Fruit fly (Drosophila melanogaster): Measurements from ENCODE around the gene CG32181.
A peak's percentile ranks its signal among the peaks of the same experiment; 100 is the strongest.

Gene CG32181

DNA sequence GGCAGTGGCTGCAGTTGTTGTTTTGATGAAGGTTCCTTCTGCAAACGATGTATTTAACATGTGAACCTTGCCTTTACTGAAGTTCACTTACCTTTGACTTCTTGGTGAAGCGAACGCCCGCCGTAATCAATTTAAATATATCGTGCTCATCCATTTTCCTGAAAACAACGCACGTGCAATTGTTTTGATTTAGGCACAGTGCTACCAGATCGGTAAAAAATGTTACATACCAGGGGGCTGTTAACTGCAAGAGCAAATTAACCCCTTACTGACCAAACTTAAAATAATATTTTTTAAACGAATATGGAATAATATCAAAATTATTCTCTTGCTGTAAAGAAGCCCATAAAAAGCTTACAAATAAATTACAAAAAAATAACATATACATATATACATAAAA lies 45.0 kb downstream of the CG32181 start, which contains the start of gene ais (continued):
- TF ChIP-seq CG30020 (tag; optimal IDR thresholded peaks at IDR 0.05): no peak
- TF ChIP-seq HHEX (GFP tag; optimal IDR thresholded peaks at IDR 0.05): no peak
- TF ChIP-seq ci (GFP tag; IDR thresholded peaks at IDR 0.05): peak; percentile 38; the same call in 1 of the 3 replicates
- TF ChIP-seq ap (GFP tag; IDR thresholded peaks at IDR 0.05): no peak
- no peak for TF ChIP-seq pan (optimal IDR thresholded peaks at IDR 0.05)
- no peak for TF ChIP-seq pan (GFP tag; optimal IDR thresholded peaks at IDR 0.05 in 1 of 2, IDR thresholded peaks at IDR 0.05 in 1 of 2)
- TF ChIP-seq Ravus (GFP tag; IDR thresholded peaks at IDR 0.05): no peak
- TF ChIP-seq pzg (GFP tag; optimal IDR thresholded peaks at IDR 0.05): peak; percentile 38
- peak; percentile 93 for TF ChIP-seq dm (GFP tag; optimal IDR thresholded peaks at IDR 0.05)
- TF ChIP-seq al (GFP tag; IDR thresholded peaks at IDR 0.05): no peak
- TF ChIP-seq MBD-R2 (GFP tag; IDR thresholded peaks at IDR 0.05): peak; percentile 53
- TF ChIP-seq CG30403 (GFP tag; optimal IDR thresholded peaks at IDR 0.05): peak; percentile 40
- TF ChIP-seq Pdp1 (GFP tag; optimal IDR thresholded peaks at IDR 0.05): peak in 1 of 2 experiments; percentile 21
- no peak for TF ChIP-seq CG17612 (GFP tag; IDR thresholded peaks at IDR 0.05)
- no peak for TF ChIP-seq CG2116 (GFP tag; optimal IDR thresholded peaks at IDR 0.05)
- no peak for TF ChIP-seq gro (GFP tag; optimal IDR thresholded peaks at IDR 0.05)
- peak; percentile 81 for TF ChIP-seq cwo (GFP tag; optimal IDR thresholded peaks at IDR 0.05)
- TF ChIP-seq CoRest (tag; optimal IDR thresholded peaks at IDR 0.05): peak; percentile 29
- TF ChIP-seq Dref (GFP tag; IDR thresholded peaks at IDR 0.05): no peak
- peak; percentile 11 for TF ChIP-seq Hmr (GFP tag; optimal IDR thresholded peaks at IDR 0.05)
- no peak for TF ChIP-seq CG16779 (GFP tag; IDR thresholded peaks at IDR 0.05)
- TF ChIP-seq ato (GFP tag; IDR thresholded peaks at IDR 0.05; ENCODE audit: partially characterized antibody): no peak
- no peak for TF ChIP-seq esg (GFP tag; conservative IDR thresholded peaks at IDR 0.05)
- TF ChIP-seq pros (GFP tag; optimal IDR thresholded peaks at IDR 0.05): no peak
- no peak for TF ChIP-seq tap (tag; optimal IDR thresholded peaks at IDR 0.05)
- no peak for TF ChIP-seq amos (GFP tag; IDR thresholded peaks at IDR 0.05; ENCODE audit: partially characterized antibody)
- TF ChIP-seq CG4820 (GFP tag; optimal IDR thresholded peaks at IDR 0.05): no peak
- no peak for TF ChIP-seq Dek (tag; optimal IDR thresholded peaks at IDR 0.05)
- peak; percentile 34 for TF ChIP-seq BEAF-32 (GFP tag; optimal IDR thresholded peaks at IDR 0.05)
- TF ChIP-seq Xbp1 (GFP tag; optimal IDR thresholded peaks at IDR 0.05): peak; percentile 34
- peak; percentile 45 for TF ChIP-seq sug (tag; optimal IDR thresholded peaks at IDR 0.05)
- TF ChIP-seq H2.0 (GFP tag; IDR thresholded peaks at IDR 0.05): no peak
- TF ChIP-seq CG7839 (tag; optimal IDR thresholded peaks at IDR 0.05): peak; percentile 14
- no peak for TF ChIP-seq CG1024 (GFP tag; IDR thresholded peaks at IDR 0.05)
- TF ChIP-seq twi (tag; optimal IDR thresholded peaks at IDR 0.05): no peak
- no peak for TF ChIP-seq Awh (GFP tag; IDR thresholded peaks at IDR 0.05)
- TF ChIP-seq CG4854 (GFP tag; optimal IDR thresholded peaks at IDR 0.05): no peak
- TF ChIP-seq CG14050 (GFP tag; IDR thresholded peaks at IDR 0.05): no peak
- peak; percentile 14 for TF ChIP-seq CG13775 (GFP tag; optimal IDR thresholded peaks at IDR 0.05)
- peak; percentile 11 for TF ChIP-seq zfh2 (GFP tag; optimal IDR thresholded peaks at IDR 0.05)
- TF ChIP-seq row (GFP tag; IDR thresholded peaks at IDR 0.05): peak; percentile 77
- no peak for TF ChIP-seq run (tag; optimal IDR thresholded peaks at IDR 0.05)
- no peak for TF ChIP-seq bab2 (GFP tag; optimal IDR thresholded peaks at IDR 0.05)
- TF ChIP-seq ara (GFP tag; IDR thresholded peaks at IDR 0.05): no peak
- TF ChIP-seq Lhr (GFP tag; optimal IDR thresholded peaks at IDR 0.05): peak; percentile 20
- no peak for TF ChIP-seq Deaf1 (tag; optimal IDR thresholded peaks at IDR 0.05)
- TF ChIP-seq tna (GFP tag; IDR thresholded peaks at IDR 0.05; ENCODE audit: partially characterized antibody): no peak; the same call in 1 of the 2 replicates
- TF ChIP-seq D19B (GFP tag; optimal IDR thresholded peaks at IDR 0.05): no peak
- TF ChIP-seq croc (GFP tag; conservative IDR thresholded peaks at IDR 0.05): no peak
- TF ChIP-seq HmgZ (tag; optimal IDR thresholded peaks at IDR 0.05): peak; percentile 22
- TF ChIP-seq slbo (GFP tag; IDR thresholded peaks at IDR 0.05): peak; percentile 70
- no peak for TF ChIP-seq CG34224 (GFP tag; IDR thresholded peaks at IDR 0.05; ENCODE audit: partially characterized antibody)
